Fruit fly (Drosophila melanogaster) whole organism, embryonic: ENCODE results near the gene Eno.
A peak's percentile ranks its signal among the peaks of the same experiment; 100 is the strongest.

Experiments
- Atf3 ChIP-seq: fragments of 200-800 bp; sonication (Bioruptor generic); optimal IDR thresholded peaks from 3 replicates; lab custom pipeline; 2016; ENCODE audit warnings: missing biosample characterization, missing genetic modification characterization
- Bdp1 ChIP-seq: fragments of 200-800 bp; sonication (Bioruptor generic); optimal IDR thresholded peaks from 3 replicates; lab custom pipeline; 2016; ENCODE audit warnings: missing biosample characterization, missing genetic modification characterization
- Bgb ChIP-seq: fragments of 200-800 bp; sonication (Bioruptor generic); IDR thresholded peaks from 2 replicates; pipeline ENCODE4 v1.3.6; 2022; ENCODE audit warnings: missing biosample characterization, missing genetic modification characterization; ENCODE audit not compliant: partially characterized antibody
- BtbVII ChIP-seq: fragments of 200-800 bp; sonication (Bioruptor generic); optimal IDR thresholded peaks from 3 replicates; lab custom pipeline; 2017; ENCODE audit warnings: missing biosample characterization, mild to moderate bottlenecking, missing genetic modification characterization
- CG11398 ChIP-seq: fragments of 200-800 bp; sonication (Bioruptor generic); optimal IDR thresholded peaks from 2 replicates; lab custom pipeline; 2016; ENCODE audit warnings: missing biosample characterization, missing genetic modification characterization
- CG12071 ChIP-seq: fragments of 200-800 bp; sonication (Bioruptor generic); optimal IDR thresholded peaks from 3 replicates; lab custom pipeline; 2018; ENCODE audit warnings: missing biosample characterization, mild to moderate bottlenecking, missing genetic modification characterization
- CG12744 ChIP-seq: fragments of 200-800 bp; sonication (Bioruptor generic); optimal IDR thresholded peaks from 2 replicates; lab custom pipeline; 2016; ENCODE audit warnings: missing biosample characterization, missing genetic modification characterization
- CG14667 ChIP-seq: fragments of 200-800 bp; sonication (Bioruptor generic); IDR thresholded peaks from 2 replicates; pipeline ENCODE4 v1.3.6; 2022; ENCODE audit warnings: missing biosample characterization, missing genetic modification characterization
- CG2678 ChIP-seq: fragments of 200-800 bp; sonication (Bioruptor generic); optimal IDR thresholded peaks from 3 replicates; lab custom pipeline; 2019; ENCODE audit warnings: missing biosample characterization, mild to moderate bottlenecking, missing genetic modification characterization, moderate library complexity
- CG2712 ChIP-seq: fragments of 200-800 bp; optimal IDR thresholded peaks from 3 replicates; lab custom pipeline; 2019; ENCODE audit warnings: missing biosample characterization, mild to moderate bottlenecking, missing genetic modification characterization, moderate library complexity
- CG34224 ChIP-seq: fragments of 200-800 bp; sonication (Bioruptor generic); IDR thresholded peaks from 3 replicates; pipeline ENCODE4 v1.3.6; 2022; ENCODE audit warnings: missing biosample characterization, missing genetic modification characterization; ENCODE audit not compliant: partially characterized antibody
- CG4404 ChIP-seq: fragments of 200-800 bp; sonication (Bioruptor generic); IDR thresholded peaks from 2 replicates; pipeline ENCODE4 v1.3.6; 2022; ENCODE audit warnings: missing biosample characterization, missing genetic modification characterization
- CG4730 ChIP-seq: fragments of 200-800 bp; sonication (Bioruptor generic); IDR thresholded peaks from 2 replicates; pipeline ENCODE4 v1.3.6; 2022; ENCODE audit warnings: missing biosample characterization, missing genetic modification characterization
- CG5953 ChIP-seq: fragments of 200-800 bp; sonication (Bioruptor generic); IDR thresholded peaks from 2 replicates; pipeline ENCODE4 v1.3.6; 2022; ENCODE audit warnings: missing biosample characterization, missing genetic modification characterization
- CG8924 ChIP-seq: fragments of 200-800 bp; optimal IDR thresholded peaks from 3 replicates; lab custom pipeline; 2019; ENCODE audit warnings: missing biosample characterization, mild to moderate bottlenecking, missing genetic modification characterization, moderate library complexity
- Chrac-16 ChIP-seq: fragments of 200-800 bp; sonication (Bioruptor generic); optimal IDR thresholded peaks from 3 replicates; lab custom pipeline; 2016; ENCODE audit warnings: missing biosample characterization, missing genetic modification characterization
- Dad ChIP-seq: fragments of 200-800 bp; sonication (Bioruptor generic); optimal IDR thresholded peaks from 3 replicates; lab custom pipeline; 2016; ENCODE audit warnings: missing biosample characterization, missing genetic modification characterization
- Gsc ChIP-seq: fragments of 200-800 bp; sonication (Bioruptor generic); IDR thresholded peaks from 2 replicates; pipeline ENCODE4 v1.3.6; 2022; ENCODE audit warnings: missing biosample characterization, missing genetic modification characterization
- HLH3B ChIP-seq: fragments of 200-800 bp; sonication (Bioruptor generic); IDR thresholded peaks from 2 replicates; pipeline ENCODE4 v1.3.6; 2022; ENCODE audit warnings: missing biosample characterization, missing genetic modification characterization
- HmgZ ChIP-seq: fragments of 200-800 bp; sonication (Bioruptor generic); optimal IDR thresholded peaks from 2 replicates; lab custom pipeline; 2018; ENCODE audit warnings: missing biosample characterization, mild to moderate bottlenecking, missing genetic modification characterization
- Hr78 ChIP-seq, 2 experiments: fragments of 200-800 bp in 1 of 2; fragments of >200 bp in 1 of 2; sonication (Bioruptor generic) in 1 of 2; optimal IDR thresholded peaks; 2 replicates each; lab custom pipeline; 2017 to 2019; ENCODE audit warnings: missing biosample characterization in 2 of 2, missing genetic modification characterization in 2 of 2, mild to moderate bottlenecking in 1 of 2, moderate library complexity in 1 of 2
- Max ChIP-seq: fragments of 200-800 bp; sonication (Bioruptor generic); optimal IDR thresholded peaks from 2 replicates; lab custom pipeline; 2016; ENCODE audit warnings: missing biosample characterization, mild to moderate bottlenecking, missing genetic modification characterization
- Meics ChIP-seq: fragments of 200-800 bp; sonication (Bioruptor generic); optimal IDR thresholded peaks from 2 replicates; lab custom pipeline; 2017; ENCODE audit warnings: missing biosample characterization, mild to moderate bottlenecking, missing genetic modification characterization
- Trl ChIP-seq, 3 experiments: fragments of >200 bp in 2 of 3; fragments of 200-800 bp in 1 of 3; sonication (Bioruptor generic) in 1 of 3; optimal IDR thresholded peaks; 2 replicates in 1 of 3; 3 replicates in 2 of 3; lab custom pipeline; 2016 to 2017; ENCODE audit warnings: missing biosample characterization in 1 of 3, missing genetic modification characterization in 1 of 3
- bab2 ChIP-seq: fragments of 200-800 bp; sonication (Bioruptor generic); optimal IDR thresholded peaks from 2 replicates; lab custom pipeline; 2016; ENCODE audit warnings: missing biosample characterization, missing genetic modification characterization
- caup ChIP-seq: fragments of 200-800 bp; sonication (Bioruptor generic); optimal IDR thresholded peaks from 3 replicates; lab custom pipeline; 2017; ENCODE audit warnings: missing biosample characterization, mild to moderate bottlenecking, missing genetic modification characterization, moderate library complexity; ENCODE audit not compliant: severe bottlenecking
- chif ChIP-seq, 2 experiments: fragments of 200-800 bp; sonication (Bioruptor generic); optimal IDR thresholded peaks; 3 replicates each; lab custom pipeline; 2016; ENCODE audit warnings: missing biosample characterization in 2 of 2, missing genetic modification characterization in 2 of 2
- chinmo ChIP-seq: fragments of 200-800 bp; sonication (Bioruptor generic); IDR thresholded peaks from 4 replicates; pipeline ENCODE4 v1.3.6; 2022; ENCODE audit warnings: missing biosample characterization, missing genetic modification characterization; ENCODE audit not compliant: partially characterized antibody
- chn ChIP-seq: fragments of 200-800 bp; sonication (Bioruptor generic); optimal IDR thresholded peaks from 2 replicates; lab custom pipeline; 2016; ENCODE audit warnings: missing biosample characterization, missing genetic modification characterization
- croc ChIP-seq: fragments of 200-800 bp; sonication (Bioruptor generic); conservative IDR thresholded peaks from 3 replicates; pipeline ENCODE4 v1.3.6; 2022; ENCODE audit warnings: missing biosample characterization, missing genetic modification characterization
- crp ChIP-seq, 2 experiments: fragments of 200-800 bp; sonication (Bioruptor generic); optimal IDR thresholded peaks; 2 replicates in 1 of 2; 3 replicates in 1 of 2; lab custom pipeline; 2017; ENCODE audit warnings: missing biosample characterization in 2 of 2, missing genetic modification characterization in 2 of 2, mild to moderate bottlenecking in 1 of 2, moderate library complexity in 1 of 2
- cwo ChIP-seq: fragments of 200-800 bp; sonication (Bioruptor generic); optimal IDR thresholded peaks from 3 replicates; lab custom pipeline; 2017; ENCODE audit warnings: missing biosample characterization, missing genetic modification characterization, mild to moderate bottlenecking, moderate library complexity, missing genetic modification reagents
- disco-r ChIP-seq: fragments of 200-800 bp; sonication (Bioruptor generic); optimal IDR thresholded peaks from 2 replicates; lab custom pipeline; 2016; ENCODE audit warnings: missing biosample characterization, missing genetic modification characterization
- dysf ChIP-seq: fragments of 200-800 bp; sonication (Bioruptor generic); IDR thresholded peaks from 3 replicates; pipeline ENCODE4 v1.3.6; 2022; ENCODE audit warnings: missing biosample characterization, missing genetic modification characterization
- fd96Cb ChIP-seq: fragments of 200-800 bp; sonication (Bioruptor generic); optimal IDR thresholded peaks from 2 replicates; lab custom pipeline; 2018; ENCODE audit warnings: missing biosample characterization, mild to moderate bottlenecking, missing genetic modification characterization, moderate library complexity
- gsb-n ChIP-seq: fragments of 200-800 bp; sonication (Bioruptor generic); optimal IDR thresholded peaks from 3 replicates; lab custom pipeline; 2018; ENCODE audit warnings: missing biosample characterization, mild to moderate bottlenecking, missing genetic modification characterization
- ham ChIP-seq: fragments of 200-800 bp; sonication (Bioruptor generic); IDR thresholded peaks from 2 replicates; pipeline ENCODE4 v1.3.6; 2022; ENCODE audit warnings: missing biosample characterization, missing genetic modification characterization
- hbn ChIP-seq: fragments of 200-800 bp; sonication (Bioruptor generic); IDR thresholded peaks from 2 replicates; pipeline ENCODE4 v1.3.6; 2022; ENCODE audit warnings: missing biosample characterization, missing genetic modification characterization; ENCODE audit not compliant: partially characterized antibody
- kah ChIP-seq: fragments of 200-800 bp; sonication (Bioruptor generic); optimal IDR thresholded peaks from 2 replicates; lab custom pipeline; 2018; ENCODE audit warnings: missing biosample characterization, mild to moderate bottlenecking, missing genetic modification characterization
- klu ChIP-seq: fragments of 200-800 bp; sonication (Bioruptor generic); IDR thresholded peaks from 2 replicates; pipeline ENCODE4 v1.3.6; 2022; ENCODE audit warnings: missing biosample characterization, missing genetic modification characterization
- mirr ChIP-seq: fragments of 200-800 bp; sonication (Bioruptor generic); optimal IDR thresholded peaks from 3 replicates; lab custom pipeline; 2018; ENCODE audit warnings: missing biosample characterization, mild to moderate bottlenecking, missing genetic modification characterization
- nerfin-2 ChIP-seq: fragments of 200-800 bp; sonication (Bioruptor generic); IDR thresholded peaks from 2 replicates; pipeline ENCODE4 v1.3.6; 2022; ENCODE audit warnings: missing biosample characterization, missing genetic modification characterization; ENCODE audit not compliant: partially characterized antibody
- p53 ChIP-seq: fragments of 200-800 bp; sonication (Bioruptor generic); optimal IDR thresholded peaks from 2 replicates; lab custom pipeline; 2016; ENCODE audit warnings: missing biosample characterization, missing genetic modification characterization
- pb ChIP-seq: fragments of 200-800 bp; sonication (Bioruptor generic); optimal IDR thresholded peaks from 3 replicates; lab custom pipeline; 2016; ENCODE audit warnings: missing biosample characterization, missing genetic modification characterization
- ranshi ChIP-seq: fragments of 200-800 bp; sonication (Bioruptor generic); IDR thresholded peaks from 2 replicates; pipeline ENCODE4 v1.3.6; 2022; ENCODE audit warnings: missing biosample characterization, missing genetic modification characterization
- row ChIP-seq: fragments of 200-800 bp; sonication (Bioruptor generic); IDR thresholded peaks from 3 replicates; pipeline ENCODE4 v1.3.6; 2022; ENCODE audit warnings: missing biosample characterization, missing genetic modification characterization
- shn ChIP-seq: fragments of 200-800 bp; sonication (Bioruptor generic); optimal IDR thresholded peaks from 3 replicates; lab custom pipeline; 2016; ENCODE audit warnings: missing biosample characterization, missing genetic modification characterization
- tio ChIP-seq: fragments of 200-800 bp; sonication (Bioruptor generic); optimal IDR thresholded peaks from 2 replicates; lab custom pipeline; 2017; ENCODE audit warnings: missing biosample characterization, missing genetic modification characterization, inconsistent platforms
- vnd ChIP-seq: fragments of 200-800 bp; sonication (Bioruptor generic); IDR thresholded peaks from 3 replicates; pipeline ENCODE4 v1.3.6; 2022; ENCODE audit warnings: missing biosample characterization, missing genetic modification characterization; ENCODE audit not compliant: partially characterized antibody

Gene Eno

dm6 chr2L:1738054-1738453, 8.6 kb upstream of the Eno start (continued):
- TF ChIP-seq chn (no peak), tio (GFP tag; lab: Kevin White, UChicago) (no peak), dysf (no peak), CG12071 (no peak), fd96Cb (peak; percentile 41), CG5953 (GFP tag; lab: Robert Waterston, UW) (no peak), nerfin-2 (no peak), CG2712 (peak; percentile 58), ham (no peak), CG8924 (tag; lab: Kevin White, UChicago) (peak; percentile 15), chif (GFP tag; optimal IDR thresholded peaks at IDR 0.05; lab: Kevin White, UChicago) (no peak), kah (no peak), CG2678 (tag; lab: Kevin White, UChicago) (peak; percentile 52), klu (GFP tag; lab: Robert Waterston, UW) (no peak), row (peak; percentile 42; the same call in 2 of the 3 replicates)

dm6 chr2L:1737057-1737581, 7.7 kb upstream of the Eno start:
- peak; percentile 30 for TF ChIP-seq p53 (GFP tag; lab: Kevin White, UChicago)
- 0 out of 2 replicates have a peak, but pooled peaks have one; percentile 49 for TF ChIP-seq Bgb
- 0 out of 2 replicates have a peak, but pooled peaks have one; percentile 51 for TF ChIP-seq ham
- TF ChIP-seq CG12744: peak; percentile 83
- peak; percentile 76; the same call in 1 of the 2 replicates for TF ChIP-seq ranshi
- TF ChIP-seq crp (GFP tag; optimal IDR thresholded peaks at IDR 0.05; lab: Kevin White, UChicago): peak in 1 of 2 experiments; percentile 53
- TF ChIP-seq hbn: no peak
- TF ChIP-seq Dad (GFP tag; lab: Kevin White, UChicago): peak; percentile 80
- peak; percentile 85 for TF ChIP-seq disco-r
- TF ChIP-seq Bdp1: peak; percentile 77
- peak; percentile 85 for TF ChIP-seq CG14667
- TF ChIP-seq CG11398 (GFP tag; lab: Kevin White, UChicago): peak; percentile 82
- TF ChIP-seq caup: peak; percentile 70
- peak in 1 of 2 experiments; percentile 81 for TF ChIP-seq Hr78 (GFP tag; optimal IDR thresholded peaks at IDR 0.05; lab: Kevin White, UChicago)
- TF ChIP-seq gsb-n (tag; lab: Kevin White, UChicago): peak; percentile 85
- peak; percentile 81 for TF ChIP-seq Meics (GFP tag; lab: Kevin White, UChicago)
- peak; percentile 89 for TF ChIP-seq CG4404 (GFP tag; lab: Robert Waterston, UW)
- TF ChIP-seq shn (GFP tag; lab: Kevin White, UChicago): peak; percentile 91
- TF ChIP-seq Trl (optimal IDR thresholded peaks at IDR 0.05; lab: Kevin White, UChicago): peak; percentile 80 to 90
- TF ChIP-seq Trl (GFP tag; optimal IDR thresholded peaks at IDR 0.05; lab: Kevin White, UChicago): peak; percentile 88
- peak; percentile 78 for TF ChIP-seq croc (GFP tag; lab: Robert Waterston, UW)
- TF ChIP-seq Chrac-16 (GFP tag; lab: Kevin White, UChicago): peak; percentile 89
- TF ChIP-seq chinmo (GFP tag; lab: Robert Waterston, UW): peak; percentile 85; the same call in 3 of the 4 replicates
- peak; percentile 14; the same call in 1 of the 3 replicates for TF ChIP-seq CG34224
- TF ChIP-seq CG4730 (GFP tag; lab: Robert Waterston, UW): peak; percentile 70
- peak; percentile 77 for TF ChIP-seq cwo (GFP tag; lab: Kevin White, UChicago)
- TF ChIP-seq HLH3B (GFP tag; lab: Robert Waterston, UW): peak; percentile 84
- TF ChIP-seq vnd (GFP tag; lab: Robert Waterston, UW): no peak
- peak; percentile 40 for TF ChIP-seq mirr (GFP tag; lab: Kevin White, UChicago)
- TF ChIP-seq Max (GFP tag; lab: Kevin White, UChicago): peak; percentile 85
- TF ChIP-seq Gsc: peak; percentile 82
- peak; percentile 91 for TF ChIP-seq bab2
- peak; percentile 76 for TF ChIP-seq BtbVII (GFP tag; lab: Kevin White, UChicago)
- TF ChIP-seq HmgZ (tag; lab: Kevin White, UChicago): peak; percentile 70
- TF ChIP-seq pb (GFP tag; lab: Kevin White, UChicago): peak; percentile 81
- peak; percentile 90 for TF ChIP-seq Atf3 (GFP tag; lab: Kevin White, UChicago)
